Fruit fly (Drosophila melanogaster): ENCODE measurements around the gene RpS21.
A peak's percentile ranks its signal among the peaks of the same experiment; 100 is the strongest.

RpS21 gene

dm6 chr2L:2897024-2897549, 41.2 kb downstream of the RpS21 start (continued):
- TF ChIP-seq CG6854 (GFP tag; optimal IDR thresholded peaks at IDR 0.05), result peak; percentile 3
- peak; percentile 93 for TF ChIP-seq CG5180 (GFP tag; optimal IDR thresholded peaks at IDR 0.05)
- peak; percentile 79 for TF ChIP-seq CG13624 (GFP tag; optimal IDR thresholded peaks at IDR 0.05)
- peak; percentile 89 for TF ChIP-seq Xbp1 (GFP tag; optimal IDR thresholded peaks at IDR 0.05)
- no peak for TF ChIP-seq CG12299 (tag; optimal IDR thresholded peaks at IDR 0.05)
- peak; percentile 83 for TF ChIP-seq CG8388 (GFP tag; optimal IDR thresholded peaks at IDR 0.05)
- TF ChIP-seq CG9215 (GFP tag; IDR thresholded peaks at IDR 0.05), result no peak
- TF ChIP-seq CG17568 (GFP tag; optimal IDR thresholded peaks at IDR 0.05), result peak; percentile 57
- no peak for TF ChIP-seq CG10543 (GFP tag; optimal IDR thresholded peaks at IDR 0.05)
- peak; percentile 90 for TF ChIP-seq CG34422 (GFP tag; IDR thresholded peaks at IDR 0.05)
- TF ChIP-seq Asciz (GFP tag; optimal IDR thresholded peaks at IDR 0.05), result peak; percentile 38
- TF ChIP-seq CG10654 (GFP tag; optimal IDR thresholded peaks at IDR 0.05), result peak; percentile 82
- peak; percentile 77 for TF ChIP-seq CG12155 (GFP tag; optimal IDR thresholded peaks at IDR 0.05)
- TF ChIP-seq CG7372 (GFP tag; IDR thresholded peaks at IDR 0.05), result 0 out of 2 replicates have a peak, but pooled peaks have one; percentile 18
- TF ChIP-seq CG17328 (GFP tag; IDR thresholded peaks at IDR 0.05), result peak; percentile 90
- TF ChIP-seq CHES-1-like (GFP tag; optimal IDR thresholded peaks at IDR 0.05), result peak; percentile 76
- TF ChIP-seq kay (GFP tag; optimal IDR thresholded peaks at IDR 0.05), result peak; percentile 79
- peak; percentile 59; the same call in 1 of the 2 replicates for TF ChIP-seq Lim3 (GFP tag; IDR thresholded peaks at IDR 0.05)
- TF ChIP-seq CG32532 (GFP tag; IDR thresholded peaks at IDR 0.05), result peak; percentile 49; the same call in 1 of the 2 replicates
- peak; percentile 56 for TF ChIP-seq CG3838 (GFP tag; optimal IDR thresholded peaks at IDR 0.05)
- TF ChIP-seq CG15696 (tag; optimal IDR thresholded peaks at IDR 0.05), result peak; percentile 36
- peak; percentile 64 for TF ChIP-seq Ets97D (GFP tag; optimal IDR thresholded peaks at IDR 0.05)
- no peak for TF ChIP-seq luna (GFP tag; optimal IDR thresholded peaks at IDR 0.05)
- peak; percentile 72 for TF ChIP-seq CG10959 (GFP tag; IDR thresholded peaks at IDR 0.05)
- no peak for TF ChIP-seq usp (GFP tag; optimal IDR thresholded peaks at IDR 0.05)
- TF ChIP-seq CG7745 (tag; optimal IDR thresholded peaks at IDR 0.05), result peak; percentile 64
- TF ChIP-seq ind (GFP tag; optimal IDR thresholded peaks at IDR 0.05), result peak; percentile 80
- peak; percentile 64 for TF ChIP-seq CG18011 (GFP tag; optimal IDR thresholded peaks at IDR 0.05)
- peak; percentile 19 for TF ChIP-seq Fer1 (GFP tag; optimal IDR thresholded peaks at IDR 0.05)
- peak; percentile 93 for TF ChIP-seq Sox102F (GFP tag; optimal IDR thresholded peaks at IDR 0.05)
- peak; percentile 66 for TF ChIP-seq CG6272 (GFP tag; IDR thresholded peaks at IDR 0.05)
- no peak for TF ChIP-seq CG15601 (tag; optimal IDR thresholded peaks at IDR 0.05)
- TF ChIP-seq tap (tag; optimal IDR thresholded peaks at IDR 0.05), result no peak
- peak; percentile 10 for TF ChIP-seq HmgZ (tag; optimal IDR thresholded peaks at IDR 0.05)
- peak; percentile 45; the same call in 1 of the 2 replicates for TF ChIP-seq CG10321 (GFP tag; IDR thresholded peaks at IDR 0.05)
- peak; percentile 86 for TF ChIP-seq row (GFP tag; IDR thresholded peaks at IDR 0.05)
- TF ChIP-seq mam (GFP tag; optimal IDR thresholded peaks at IDR 0.05), result peak; percentile 75
- TF ChIP-seq sr (GFP tag; IDR thresholded peaks at IDR 0.05), result peak; percentile 53; the same call in 1 of the 3 replicates
- peak; percentile 72 for TF ChIP-seq en (GFP tag; optimal IDR thresholded peaks at IDR 0.05)
- peak; percentile 76 for TF ChIP-seq Side (GFP tag; optimal IDR thresholded peaks at IDR 0.05)
- TF ChIP-seq maf-S (GFP tag; optimal IDR thresholded peaks at IDR 0.05), result peak; percentile 71
- TF ChIP-seq sc (optimal IDR thresholded peaks at IDR 0.05), result no peak
- peak; percentile 77 for TF ChIP-seq sc (GFP tag; optimal IDR thresholded peaks at IDR 0.05)
- peak; percentile 77 for TF ChIP-seq unpg (GFP tag; optimal IDR thresholded peaks at IDR 0.05)
- TF ChIP-seq CG18619 (GFP tag; optimal IDR thresholded peaks at IDR 0.05), result peak; percentile 70
- TF ChIP-seq cato (GFP tag; optimal IDR thresholded peaks at IDR 0.05; ENCODE audit: borderline replicate concordance), result peak; percentile 73
- TF ChIP-seq gem (tag; optimal IDR thresholded peaks at IDR 0.05), result peak; percentile 90
- peak; percentile 69 for TF ChIP-seq CG17829 (tag; optimal IDR thresholded peaks at IDR 0.05)
- TF ChIP-seq eyg (GFP tag; optimal IDR thresholded peaks at IDR 0.05), result peak; percentile 74
- TF ChIP-seq H15 (GFP tag; IDR thresholded peaks at IDR 0.05), result peak; percentile 85
- peak; percentile 38 for TF ChIP-seq Neu2 (GFP tag; optimal IDR thresholded peaks at IDR 0.05; ENCODE audit: borderline replicate concordance)

Measured in whole organism, embryonic.